Worm (Caenorhabditis elegans): Measurements from ENCODE around the gene C07C7.1.

Gene C07C7.1

DNA sequence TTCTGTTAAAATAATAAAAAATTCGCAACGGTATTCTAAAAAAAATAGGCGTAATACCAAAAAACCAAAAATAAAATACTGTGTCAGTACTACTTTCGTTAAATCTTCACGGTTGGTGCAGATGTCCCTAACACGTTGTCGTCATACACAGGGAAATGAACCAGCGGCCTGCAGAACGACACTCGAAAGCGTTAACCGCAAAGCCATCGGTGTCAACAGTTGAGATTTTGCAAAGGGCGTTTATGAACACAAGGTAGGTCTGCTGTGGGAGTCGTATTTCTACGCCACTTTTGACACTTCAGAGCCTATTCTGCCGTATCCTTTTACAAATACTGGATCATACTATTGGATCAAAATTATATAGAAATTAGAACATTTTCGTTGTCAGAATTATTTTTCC, 6.5 kb downstream of the C07C7.1 start (continued):
- no peak for TF ChIP-seq efl-1 (GFP tag; optimal IDR thresholded peaks at IDR 0.05)
- no peak for TF ChIP-seq unc-62 (GFP tag; optimal IDR thresholded peaks at IDR 0.05)
- TF ChIP-seq lin-26 (GFP tag; IDR thresholded peaks at IDR 0.05) = no peak
- no peak for TF ChIP-seq ztf-22 (GFP tag; optimal IDR thresholded peaks at IDR 0.05)
- no peak for TF ChIP-seq somi-1 (GFP tag; optimal IDR thresholded peaks at IDR 0.05)
- no peak for TF ChIP-seq ceh-91 (GFP tag; IDR thresholded peaks at IDR 0.05)
- TF ChIP-seq hmg-1.2 (GFP tag; IDR thresholded peaks at IDR 0.05) = peak; percentile 73
- no peak for TF ChIP-seq B0336.3 (GFP tag; IDR thresholded peaks at IDR 0.05)
- TF ChIP-seq F37B4.10 (GFP tag; IDR thresholded peaks at IDR 0.05) = no peak
- TF ChIP-seq mel-28 (tag; optimal IDR thresholded peaks at IDR 0.05; ENCODE audit: borderline replicate concordance) = no peak
- TF ChIP-seq zfh-2 (GFP tag; conservative IDR thresholded peaks at IDR 0.05) = no peak
- no peak for TF ChIP-seq ceh-40 (GFP tag; IDR thresholded peaks at IDR 0.05)
- no peak for TF ChIP-seq nhr-120 (GFP tag; IDR thresholded peaks at IDR 0.05)
- peak; percentile 27 for TF ChIP-seq ztf-26 (tag; optimal IDR thresholded peaks at IDR 0.05)
- TF ChIP-seq Y67H2A.10 (GFP tag; conservative IDR thresholded peaks at IDR 0.05) = no peak
- peak; percentile 67; the same call in 1 of the 2 replicates for TF ChIP-seq bed-2 (GFP tag; IDR thresholded peaks at IDR 0.05)
- no peak for TF ChIP-seq lin-54 (GFP tag; optimal IDR thresholded peaks at IDR 0.05)
- peak; percentile 62 for TF ChIP-seq zim-3 (tag; optimal IDR thresholded peaks at IDR 0.05)
- peak; percentile 30 to 71 for TF ChIP-seq rec-8 (tag; optimal IDR thresholded peaks at IDR 0.05)
- no peak for TF ChIP-seq B0035.1 (tag; optimal IDR thresholded peaks at IDR 0.05)
- no peak for TF ChIP-seq nfya-1 (tag; optimal IDR thresholded peaks at IDR 0.05; ENCODE audit: borderline replicate concordance, insufficient read depth)
- TF ChIP-seq hlh-12 (tag; optimal IDR thresholded peaks at IDR 0.05) = peak; percentile 75
- no peak for TF ChIP-seq repo-1 (tag; optimal IDR thresholded peaks at IDR 0.05)
- TF ChIP-seq ceh-27 (GFP tag; optimal IDR thresholded peaks at IDR 0.05) = peak; percentile 84
- TF ChIP-seq aptf-3 (GFP tag; IDR thresholded peaks at IDR 0.05) = no peak
- no peak for TF ChIP-seq K11D2.4 (GFP tag; IDR thresholded peaks at IDR 0.05)
- peak; percentile 63 for TF ChIP-seq mes-4 (tag; optimal IDR thresholded peaks at IDR 0.05)
- TF ChIP-seq ztf-28 (GFP tag; IDR thresholded peaks at IDR 0.05) = 0 out of 2 replicates have a peak, but pooled peaks have one; percentile 62
- TF ChIP-seq T07F8.4 (tag; optimal IDR thresholded peaks at IDR 0.05) = peak; percentile 72
- TF ChIP-seq hmg-20 (GFP tag; IDR thresholded peaks at IDR 0.05) = no peak
- TF ChIP-seq ztf-18 (tag; optimal IDR thresholded peaks at IDR 0.05) = peak; percentile 48
- no peak for TF ChIP-seq hlh-26 (GFP tag; conservative IDR thresholded peaks at IDR 0.05)
- no peak for TF ChIP-seq athp-1 (tag; optimal IDR thresholded peaks at IDR 0.05)
- TF ChIP-seq ceh-79 (tag; optimal IDR thresholded peaks at IDR 0.05) = no peak
- no peak for TF ChIP-seq gei-17 (GFP tag; optimal IDR thresholded peaks at IDR 0.05)
- TF ChIP-seq Y53F4B.3 (GFP tag; IDR thresholded peaks at IDR 0.05) = no peak
- no peak for TF ChIP-seq fkh-3 (tag; optimal IDR thresholded peaks at IDR 0.05)
- no peak for TF ChIP-seq tbx-9 (tag; optimal IDR thresholded peaks at IDR 0.05; ENCODE audit: borderline replicate concordance)
- TF ChIP-seq let-526 (GFP tag; IDR thresholded peaks at IDR 0.05) = 0 out of 2 replicates have a peak, but pooled peaks have one; percentile 25
- peak; percentile 80 for TF ChIP-seq snpc-1.3 (tag; optimal IDR thresholded peaks at IDR 0.05; ENCODE audit: insufficient read depth)

DNA sequence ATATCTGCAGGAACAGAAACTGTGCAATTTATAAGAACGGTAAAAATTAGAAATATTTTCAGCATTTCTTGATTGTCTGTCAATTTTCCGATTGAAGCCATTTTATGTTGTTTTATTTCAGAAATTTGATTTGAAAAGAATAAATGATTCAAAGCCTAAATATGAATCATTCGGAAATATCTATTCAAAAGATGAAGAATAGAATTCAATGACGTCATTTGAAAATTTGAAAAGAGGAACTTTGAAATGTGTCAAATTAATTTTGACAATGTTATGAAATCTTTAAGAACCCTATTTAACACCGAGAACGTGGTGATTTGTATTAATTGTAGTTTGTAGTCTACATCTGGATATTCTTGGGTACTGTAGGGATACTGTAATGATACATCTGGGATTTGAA, 7.9 kb downstream of the C07C7.1 start, which contains the start of gene C46C2.5:
Gene C46C2.5, minus strand, starts transcription at position 101 of the 400 bp plus-strand sequence.
- TF ChIP-seq madf-8 (GFP tag; conservative IDR thresholded peaks at IDR 0.05) = no peak
- TF ChIP-seq ceh-91 (GFP tag; IDR thresholded peaks at IDR 0.05) = no peak
- TF ChIP-seq ceh-40 (GFP tag; IDR thresholded peaks at IDR 0.05) = no peak
- TF ChIP-seq attf-6 (GFP tag; IDR thresholded peaks at IDR 0.05) = no peak
- no peak for TF ChIP-seq lin-40 (tag; optimal IDR thresholded peaks at IDR 0.05)
- TF ChIP-seq xnd-1 (tag; optimal IDR thresholded peaks at IDR 0.05) = no peak
- TF ChIP-seq ZK185.1 (tag; optimal IDR thresholded peaks at IDR 0.05; ENCODE audit: poor library complexity, severe bottlenecking) = no peak
- TF ChIP-seq Y67H2A.10 (GFP tag; conservative IDR thresholded peaks at IDR 0.05) = no peak
- no peak for TF ChIP-seq dox-1 (GFP tag; IDR thresholded peaks at IDR 0.05)
- no peak for TF ChIP-seq snpc-1.1 (tag; optimal IDR thresholded peaks at IDR 0.05; ENCODE audit: insufficient read depth)
- no peak for TF ChIP-seq nfya-1 (tag; optimal IDR thresholded peaks at IDR 0.05; ENCODE audit: borderline replicate concordance, insufficient read depth)
- no peak for TF ChIP-seq rec-8 (tag; optimal IDR thresholded peaks at IDR 0.05)
- no peak for TF ChIP-seq ztf-3 (GFP tag; optimal IDR thresholded peaks at IDR 0.05)
- no peak for TF ChIP-seq hsf-1 (GFP tag; IDR thresholded peaks at IDR 0.05)
